Worm (Caenorhabditis elegans) whole organism, midembryonic: Measurements from ENCODE around the gene srh-265.

Experiments used
- T22C8.4 ChIP-seq: fragments of 200-800 bp; sonication (Bioruptor generic); IDR thresholded peaks from 2 replicates; pipeline ENCODE4 v1.3.6; 2022; ENCODE audit warnings: missing genetic modification characterization, missing compliant biosample characterization
- flt-1 ChIP-seq: fragments of 200-800 bp; sonication (Bioruptor generic); IDR thresholded peaks from 2 replicates; pipeline ENCODE4 v1.3.6; 2022; ENCODE audit warnings: missing genetic modification characterization, missing compliant biosample characterization
- klf-2 ChIP-seq: fragments of 200-800 bp; sonication (Bioruptor generic); conservative IDR thresholded peaks from 2 replicates; pipeline ENCODE4 v1.3.6; 2022; ENCODE audit warnings: missing genetic modification reagents, missing genetic modification characterization, missing compliant biosample characterization
- tab-1 ChIP-seq: fragments of 200-800 bp; sonication (Bioruptor generic); IDR thresholded peaks from 2 replicates; pipeline ENCODE4 v1.3.6; 2022; ENCODE audit warnings: missing genetic modification characterization, missing compliant biosample characterization
- ztf-23 ChIP-seq: fragments of 200-800 bp; sonication (Bioruptor generic); IDR thresholded peaks from 2 replicates; pipeline ENCODE4 v1.3.6; 2022; ENCODE audit warnings: missing genetic modification reagents, missing genetic modification characterization, missing compliant biosample characterization

ce11 chrV:15395347-15395746, 20.7 kb upstream of the srh-265 start, which contains the start of gene cyb-3:
- TF ChIP-seq klf-2 (GFP tag; lab: Robert Waterston, UW) = no peak
- no peak for TF ChIP-seq flt-1 (GFP tag; lab: Robert Waterston, UW)
- no peak for TF ChIP-seq T22C8.4
- no peak for TF ChIP-seq ztf-23 (GFP tag; lab: Robert Waterston, UW)
- TF ChIP-seq tab-1 (GFP tag; lab: Robert Waterston, UW) = no peak
